Worm (Caenorhabditis elegans): ENCODE measurements around the gene pole-4.

The pole-4 gene

ce11 chrII:14938319-14938718 lies 30.8 kb downstream of the pole-4 start (continued):
- TF ChIP-seq ztf-11 (tag; optimal IDR thresholded peaks at IDR 0.05) (no peak), aha-1 (tag; optimal IDR thresholded peaks at IDR 0.05) (no peak), tbx-2 (tag; optimal IDR thresholded peaks at IDR 0.05) (no peak), nhr-85 (tag) (no peak), snpc-4 (tag; optimal IDR thresholded peaks at IDR 0.05) (no peak), nhr-11 (tag; optimal IDR thresholded peaks at IDR 0.05) (no peak), egl-27 (tag; optimal IDR thresholded peaks at IDR 0.05) (no peak), nhr-77 (tag; optimal IDR thresholded peaks at IDR 0.05) (no peak)

- TF ChIP-seq pax-3 (tag; optimal IDR thresholded peaks at IDR 0.05) = peak; percentile 9
- TF ChIP-seq dsc-1 (tag; optimal IDR thresholded peaks at IDR 0.05) = peak; percentile 88
- no peak for TF ChIP-seq grh-1 (GFP tag; IDR thresholded peaks at IDR 0.05)
- no peak for TF ChIP-seq mep-1 (tag; optimal IDR thresholded peaks at IDR 0.05)
- TF ChIP-seq egl-27 (tag; optimal IDR thresholded peaks at IDR 0.05) = no peak
- no peak for TF ChIP-seq elt-3 (tag; optimal IDR thresholded peaks at IDR 0.05)
- no peak for TF ChIP-seq fkh-4 (tag; optimal IDR thresholded peaks at IDR 0.05; ENCODE audit: borderline replicate concordance)
- no peak for TF ChIP-seq unc-98 (GFP tag; IDR thresholded peaks at IDR 0.05)
- no peak for TF ChIP-seq unc-130 (tag; optimal IDR thresholded peaks at IDR 0.05)
- no peak for TF ChIP-seq swsn-7 (tag; optimal IDR thresholded peaks at IDR 0.05)
- TF ChIP-seq sox-4 (tag; optimal IDR thresholded peaks at IDR 0.05) = peak; percentile 51
- no peak for TF ChIP-seq xbp-1 (tag; optimal IDR thresholded peaks at IDR 0.05)
- TF ChIP-seq jun-1 (tag; optimal IDR thresholded peaks at IDR 0.05) = no peak
- TF ChIP-seq mdl-1 (tag; optimal IDR thresholded peaks at IDR 0.05) = no peak
- TF ChIP-seq unc-30 (tag; optimal IDR thresholded peaks at IDR 0.05) = no peak
- no peak for TF ChIP-seq ceh-63 (GFP tag; optimal IDR thresholded peaks at IDR 0.05)
- TF ChIP-seq fkh-8 (tag; optimal IDR thresholded peaks at IDR 0.05) = peak; percentile 32
- TF ChIP-seq egl-13 (tag; optimal IDR thresholded peaks at IDR 0.05) = no peak
Measured at ce11 chrII:14935431-14936071, 33.6 kb downstream of the pole-4 start.

ce11 chrII:14928766-14929165 lies 40.4 kb downstream of the pole-4 start:
- TF ChIP-seq lin-13 (GFP tag; optimal IDR thresholded peaks at IDR 0.05) (peak; percentile 9), nhr-20 (tag; optimal IDR thresholded peaks at IDR 0.05) (peak; percentile 7), lin-14 (GFP tag; optimal IDR thresholded peaks at IDR 0.05) (peak; percentile 39), nhr-47 (tag; optimal IDR thresholded peaks at IDR 0.05) (peak; percentile 6), nhr-85 (tag) (peak; percentile 51), snu-23 (GFP tag; optimal IDR thresholded peaks at IDR 0.05) (peak; percentile 28), blmp-1 (tag; optimal IDR thresholded peaks at IDR 0.05) (peak; percentile 79), snpc-4 (tag; optimal IDR thresholded peaks at IDR 0.05) (peak; percentile 79), alr-1 (tag; optimal IDR thresholded peaks at IDR 0.05; ENCODE audit: borderline replicate concordance) (no peak), swsn-7 (tag; optimal IDR thresholded peaks at IDR 0.05) (no peak), unc-98 (GFP tag; IDR thresholded peaks at IDR 0.05) (no peak), tbx-2 (tag; optimal IDR thresholded peaks at IDR 0.05) (peak; percentile 55), pag-3 (tag; optimal IDR thresholded peaks at IDR 0.05; ENCODE audit: borderline replicate concordance, insufficient read depth) (no peak), elt-3 (tag; optimal IDR thresholded peaks at IDR 0.05) (peak in 5 of 6 experiments; percentile 15 to 81 (median 33)), nhr-71 (tag; optimal IDR thresholded peaks at IDR 0.05) (peak; percentile 28), nhr-90 (tag; optimal IDR thresholded peaks at IDR 0.05; ENCODE audit: poor library complexity) (peak; percentile 44), nhr-19 (GFP tag; conservative IDR thresholded peaks at IDR 0.05) (no peak), efl-1 (optimal IDR thresholded peaks at IDR 0.05) (no peak), efl-1 (GFP tag; optimal IDR thresholded peaks at IDR 0.05 in 1 of 2) (peak in 1 of 2 experiments; percentile 85)

Measured in whole organism, L1 larva.